Worm (Caenorhabditis elegans): ENCODE data around the gene tin-9.2.

DNA sequence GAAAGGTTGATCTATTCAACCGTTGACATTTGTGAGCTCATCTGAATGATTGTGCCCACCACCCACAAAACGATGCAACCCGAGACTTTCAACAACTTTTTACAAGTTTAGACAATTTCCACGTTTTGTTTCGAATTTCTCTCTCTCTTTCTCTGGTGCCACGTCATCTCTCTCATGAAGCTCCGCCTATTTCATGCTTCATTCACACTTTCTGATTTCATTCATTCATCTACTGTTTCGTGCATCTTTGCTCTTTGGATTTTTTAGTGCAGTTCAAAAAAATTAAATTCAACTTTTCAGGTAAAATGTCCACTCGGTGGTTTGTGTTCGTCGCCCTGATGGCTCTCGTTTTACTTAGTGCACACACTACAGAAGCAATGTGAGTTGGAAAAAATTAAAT lies 50.5 kb downstream of the tin-9.2 start, which contains the start of gene nlp-79:
- TF ChIP-seq aly-1 (tag; optimal IDR thresholded peaks at IDR 0.05) (no peak), ama-1 (optimal IDR thresholded peaks at IDR 0.05) (no peak), tbx-11 (GFP tag; IDR thresholded peaks at IDR 0.05) (no peak), scrt-1 (GFP tag; IDR thresholded peaks at IDR 0.05) (no peak), tbx-37 (GFP tag; conservative IDR thresholded peaks at IDR 0.05) (no peak), ceh-13 (GFP tag; optimal IDR thresholded peaks at IDR 0.05) (no peak), flt-1 (GFP tag; IDR thresholded peaks at IDR 0.05) (no peak), pes-1 (GFP tag; IDR thresholded peaks at IDR 0.05) (no peak), hmbx-1 (tag; optimal IDR thresholded peaks at IDR 0.05) (no peak), hmg-4 (GFP tag; optimal IDR thresholded peaks at IDR 0.05) (no peak)
